Worm (Caenorhabditis elegans) whole organism, L2 larva: ENCODE data around the gene pals-33.

Source experiments
- ZK546.5 ChIP-seq: sonication (generic microtip); optimal IDR thresholded peaks from 2 replicates; lab custom pipeline; 2017; ENCODE audit warnings: missing biosample characterization, missing genetic modification characterization
- blmp-1 ChIP-seq: sonication (generic microtip); optimal IDR thresholded peaks from 2 replicates; lab custom pipeline; 2017; ENCODE audit warnings: missing genetic modification characterization, mild to moderate bottlenecking, missing compliant biosample characterization, antibody characterized with exemption, moderate library complexity; ENCODE audit not compliant: insufficient read depth
- crh-2 ChIP-seq: sonication (generic microtip); optimal IDR thresholded peaks from 2 replicates; lab custom pipeline; 2017; ENCODE audit warnings: missing biosample characterization, missing genetic modification characterization
- dmd-4 ChIP-seq: sonication (generic microtip); optimal IDR thresholded peaks from 2 replicates; lab custom pipeline; 2017; ENCODE audit warnings: missing biosample characterization, missing genetic modification characterization
- egl-27 ChIP-seq: sonication (generic microtip); optimal IDR thresholded peaks from 3 replicates; lab custom pipeline; 2017; ENCODE audit warnings: missing biosample characterization, missing genetic modification reagents, missing genetic modification characterization
- elt-1 ChIP-seq: fragments of 150-350 bp; optimal IDR thresholded peaks from 2 replicates; lab custom pipeline; 2014; ENCODE audit warnings: missing biosample characterization, missing genetic modification characterization
- fos-1 ChIP-seq: fragments of 150-350 bp; optimal IDR thresholded peaks from 2 replicates; lab custom pipeline; 2014; ENCODE audit warnings: missing biosample characterization, missing genetic modification characterization
- lin-13 ChIP-seq: fragments of 150-350 bp; optimal IDR thresholded peaks from 2 replicates; lab custom pipeline; 2014; ENCODE audit warnings: missing biosample characterization, missing genetic modification reagents, missing genetic modification characterization
- lsy-2 ChIP-seq, 2 experiments: fragments of 150-350 bp in 1 of 2; sonication (generic microtip) in 1 of 2; optimal IDR thresholded peaks; 2 replicates each; lab custom pipeline; 2014 to 2017; ENCODE audit warnings: missing biosample characterization in 2 of 2, missing genetic modification characterization in 2 of 2
- mdl-1 ChIP-seq, 2 experiments: fragments of 150-350 bp in 1 of 2; sonication (generic microtip) in 1 of 2; optimal IDR thresholded peaks; 2 replicates each; lab custom pipeline; 2017; ENCODE audit warnings: missing biosample characterization in 2 of 2, missing genetic modification characterization in 2 of 2
- nhr-11 ChIP-seq: fragments of 150-350 bp; optimal IDR thresholded peaks from 2 replicates; lab custom pipeline; 2014; ENCODE audit warnings: missing biosample characterization, missing genetic modification characterization
- nhr-237 ChIP-seq: fragments of 150-350 bp; optimal IDR thresholded peaks from 2 replicates; lab custom pipeline; 2014; ENCODE audit warnings: missing biosample characterization, missing genetic modification characterization
- nhr-25 ChIP-seq: fragments of 150-350 bp; sonication (generic microtip); optimal IDR thresholded peaks from 3 replicates; lab custom pipeline; 2014; ENCODE audit warnings: missing biosample characterization, missing genetic modification characterization
- zag-1 ChIP-seq: fragments of 150-350 bp; optimal IDR thresholded peaks from 2 replicates; lab custom pipeline; 2014; ENCODE audit warnings: missing biosample characterization, missing genetic modification characterization

DNA sequence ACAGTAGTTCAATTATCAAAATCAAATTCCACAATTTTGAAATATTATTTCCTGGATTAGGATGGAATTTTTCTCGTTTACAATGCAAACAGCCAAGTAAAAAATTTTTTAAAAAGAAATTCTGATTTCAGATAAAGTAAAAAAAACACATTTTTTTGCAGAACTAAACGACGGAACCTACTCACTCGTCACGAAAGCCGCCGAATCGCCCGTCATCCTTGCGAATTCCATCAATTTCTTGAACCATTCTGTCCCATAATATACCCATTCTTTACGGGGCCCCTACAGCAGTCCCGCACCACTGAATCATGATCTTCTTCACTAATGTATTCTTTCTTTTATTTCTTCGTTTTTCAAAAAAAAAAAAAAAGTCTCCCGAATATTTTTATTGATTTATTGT, 39.0 kb downstream of the pals-33 start:
- TF ChIP-seq fos-1: no peak
- no peak for TF ChIP-seq zag-1 (tag; lab: Kevin White, UChicago)
- TF ChIP-seq mdl-1 (tag; optimal IDR thresholded peaks at IDR 0.05; lab: Kevin White, UChicago): no peak
- no peak for TF ChIP-seq lsy-2 (tag; optimal IDR thresholded peaks at IDR 0.05; lab: Kevin White, UChicago)
- no peak for TF ChIP-seq nhr-237 (tag; lab: Kevin White, UChicago)
- no peak for TF ChIP-seq nhr-25 (tag; lab: Kevin White, UChicago)
- TF ChIP-seq blmp-1: no peak
- no peak for TF ChIP-seq egl-27 (tag; lab: Kevin White, UChicago)
- no peak for TF ChIP-seq nhr-11
- no peak for TF ChIP-seq elt-1 (tag; lab: Kevin White, UChicago)
- no peak for TF ChIP-seq dmd-4 (tag; lab: Kevin White, UChicago)
- TF ChIP-seq ZK546.5 (tag; lab: Kevin White, UChicago): no peak
- no peak for TF ChIP-seq crh-2 (tag; lab: Kevin White, UChicago)
- no peak for TF ChIP-seq lin-13 (GFP tag; lab: Kevin White, UChicago)
